Worm (Caenorhabditis elegans) whole organism, young adult: ENCODE results near the gene fbxb-20.
"Not testable (repeated sequence)": the region's sequence is repeated elsewhere in the genome, so short reads cannot be mapped to it uniquely, and the experiment has no call there.

Source experiments
- B0035.1 ChIP-seq: sonication (generic microtip); optimal IDR thresholded peaks from 2 replicates; lab custom pipeline; 2016; ENCODE audit warnings: missing genetic modification characterization, mild to moderate bottlenecking, missing compliant biosample characterization, missing genotype, missing genetic modification reagents
- F57A8.1 ChIP-seq: fragments of 200-800 bp; sonication (Bioruptor generic); optimal IDR thresholded peaks from 2 replicates; lab custom pipeline; 2018; ENCODE audit warnings: mild to moderate bottlenecking, missing genetic modification characterization, moderate library complexity, missing compliant biosample characterization
- madf-8 ChIP-seq: fragments of 200-800 bp; sonication (Bioruptor generic); conservative IDR thresholded peaks from 2 replicates; pipeline ENCODE4 v1.3.6; 2022; ENCODE audit warnings: missing genetic modification reagents, missing genetic modification characterization, missing compliant biosample characterization
- snpc-4 ChIP-seq, 5 experiments: fragments of 150-350 bp in 1 of 5; sonication (generic microtip) in 4 of 5; optimal IDR thresholded peaks; 2 replicates each; lab custom pipeline; 2014 to 2018; ENCODE audit warnings: missing genetic modification characterization in 5 of 5, missing biosample characterization in 3 of 5, antibody characterized with exemption in 2 of 5, mild to moderate bottlenecking in 2 of 5, missing compliant biosample characterization in 2 of 5, missing genotype in 2 of 5, moderate library complexity in 2 of 5, missing genetic modification reagents in 1 of 5
- zfh-2 ChIP-seq: fragments of 200-800 bp; sonication (Bioruptor generic); conservative IDR thresholded peaks from 2 replicates; pipeline ENCODE4 v1.3.6; 2022; ENCODE audit warnings: missing genetic modification reagents, missing genetic modification characterization, missing compliant biosample characterization

DNA sequence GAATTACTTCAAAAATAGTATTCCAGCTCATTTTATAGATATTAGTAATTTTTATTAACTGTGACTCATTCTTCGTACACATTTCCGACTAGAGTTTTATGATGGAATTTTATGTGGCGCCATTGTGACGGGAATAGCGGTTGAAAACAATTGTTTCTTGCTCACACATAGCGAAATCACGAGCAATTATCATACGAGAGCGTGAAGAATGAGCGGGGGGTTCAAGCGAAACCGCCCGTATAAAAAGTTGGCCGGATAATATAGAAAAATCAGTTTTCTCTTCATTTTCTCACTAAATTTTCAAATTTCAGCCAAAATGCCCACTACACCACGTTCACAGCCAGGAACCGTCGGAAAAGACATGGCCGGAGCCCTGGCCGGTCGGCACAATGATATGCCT is 16.9 kb downstream of the fbxb-20 start, which contains the start of gene C08E3.1:
- not testable (repeated sequence) for TF ChIP-seq snpc-4 (GFP tag; optimal IDR thresholded peaks at IDR 0.05; lab: Kevin White, UChicago); snpc-4 (tag; optimal IDR thresholded peaks at IDR 0.05; lab: Kevin White, UChicago); zfh-2 (GFP tag; lab: Robert Waterston, UW); madf-8 (GFP tag; lab: Robert Waterston, UW); B0035.1 (tag; lab: Kevin White, UChicago); F57A8.1 (GFP tag; lab: Kevin White, UChicago)
